Worm (Caenorhabditis elegans) whole organism, early embryonic: ENCODE results near the gene dkf-2.

Source experiments
- B0310.2 ChIP-seq: sonication (generic microtip); optimal IDR thresholded peaks from 2 replicates; lab custom pipeline; 2016; ENCODE audit warnings: mild to moderate bottlenecking, missing genetic modification characterization, missing compliant biosample characterization
- ama-1 ChIP-seq: fragments of 150-350 bp; optimal IDR thresholded peaks from 2 replicates; lab custom pipeline; 2014
- ceh-13 ChIP-seq: fragments of 200-800 bp; sonication (Bioruptor generic); optimal IDR thresholded peaks from 2 replicates; lab custom pipeline; 2018; ENCODE audit warnings: mild to moderate bottlenecking, missing genetic modification characterization, missing compliant biosample characterization
- hmbx-1 ChIP-seq: sonication (generic microtip); optimal IDR thresholded peaks from 2 replicates; lab custom pipeline; 2016; ENCODE audit warnings: mild to moderate bottlenecking, missing genetic modification characterization, missing compliant biosample characterization
- hmg-4 ChIP-seq: fragments of 200-800 bp; sonication (Bioruptor generic); optimal IDR thresholded peaks from 2 replicates; lab custom pipeline; 2018; ENCODE audit warnings: mild to moderate bottlenecking, missing genetic modification characterization, missing compliant biosample characterization
- hnd-1 ChIP-seq: sonication (generic microtip); optimal IDR thresholded peaks from 2 replicates; lab custom pipeline; 2016; ENCODE audit warnings: missing genetic modification characterization, missing compliant biosample characterization
- scrt-1 ChIP-seq: fragments of 200-800 bp; sonication (Bioruptor generic); IDR thresholded peaks from 2 replicates; pipeline ENCODE4 v1.3.6; 2022; ENCODE audit warnings: missing genetic modification characterization, missing compliant biosample characterization
- tbx-11 ChIP-seq: fragments of 200-800 bp; sonication (Bioruptor generic); IDR thresholded peaks from 2 replicates; pipeline ENCODE4 v1.3.6; 2022; ENCODE audit warnings: missing genetic modification characterization, missing compliant biosample characterization
- tra-4 ChIP-seq: sonication (generic microtip); optimal IDR thresholded peaks from 2 replicates; lab custom pipeline; 2017; ENCODE audit warnings: missing genetic modification characterization, missing compliant biosample characterization

DNA sequence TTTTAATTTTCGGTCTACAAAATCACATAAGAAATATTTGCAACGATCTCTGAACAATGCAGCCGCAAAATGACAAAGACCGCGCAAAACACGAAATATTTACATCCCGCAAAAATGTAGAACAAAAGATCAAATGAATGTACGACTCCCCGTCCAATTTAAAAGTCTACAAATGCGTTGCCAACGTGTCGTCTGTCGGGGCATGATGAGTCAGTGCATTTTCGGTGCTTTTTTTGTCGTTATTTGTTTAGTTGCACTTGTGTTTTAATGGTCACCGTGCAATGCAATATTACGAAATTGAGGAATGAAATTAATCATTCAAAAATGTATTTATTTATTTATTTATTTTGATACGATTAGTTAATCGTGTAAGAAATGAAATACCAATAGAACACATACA, 22.8 kb upstream of the dkf-2 start:
- no peak for TF ChIP-seq ama-1 (lab: Kevin White, UChicago)
- no peak for TF ChIP-seq hmg-4 (GFP tag; lab: Kevin White, UChicago)
- TF ChIP-seq hmbx-1, result no peak
- no peak for TF ChIP-seq tra-4 (tag; lab: Kevin White, UChicago)
- TF ChIP-seq ceh-13 (GFP tag; lab: Kevin White, UChicago), result no peak
- TF ChIP-seq B0310.2 (tag; lab: Kevin White, UChicago), result no peak
- TF ChIP-seq hnd-1, result no peak
- no peak for TF ChIP-seq tbx-11
- no peak for TF ChIP-seq scrt-1 (GFP tag; lab: Robert Waterston, UW)
